Worm (Caenorhabditis elegans) whole organism, L4 larva: Measurements from ENCODE around the gene inx-6.

ENCODE experiments used
- F10B5.3 ChIP-seq: sonication (generic microtip); optimal IDR thresholded peaks from 2 replicates; lab custom pipeline; 2016; ENCODE audit warnings: mild to moderate bottlenecking, missing genetic modification characterization, missing compliant biosample characterization
- F26F4.8 ChIP-seq: fragments of 200-800 bp; sonication (Bioruptor generic); conservative IDR thresholded peaks from 2 replicates; pipeline ENCODE4 v1.3.6; 2022; ENCODE audit warnings: missing genetic modification characterization, missing compliant biosample characterization
- F44E2.7 ChIP-seq: fragments of 200-800 bp; sonication (Bioruptor generic); IDR thresholded peaks from 2 replicates; pipeline ENCODE4 v2.1.2; 2022; ENCODE audit warnings: missing genetic modification characterization, missing compliant biosample characterization
- R02D3.7 ChIP-seq: fragments of 150-350 bp; sonication (generic microtip); optimal IDR thresholded peaks from 3 replicates; lab custom pipeline; 2014; ENCODE audit warnings: missing biosample characterization, missing genetic modification characterization
- Y105C5A.15 ChIP-seq: fragments of 200-800 bp; sonication (Bioruptor generic); IDR thresholded peaks from 2 replicates; pipeline ENCODE4 v1.3.6; 2022; ENCODE audit warnings: missing genetic modification characterization, missing compliant biosample characterization
- Y48G9A.11 ChIP-seq: fragments of 200-800 bp; sonication (Bioruptor generic); IDR thresholded peaks from 2 replicates; pipeline ENCODE4 v1.3.6; 2022; ENCODE audit warnings: missing genetic modification reagents, missing genetic modification characterization, missing compliant biosample characterization
- aha-1 ChIP-seq: fragments of 150-350 bp; peaks from one replicate; lab custom pipeline; 2014; ENCODE audit warnings: missing biosample characterization, missing genetic modification characterization
- ceh-32 ChIP-seq: sonication (generic microtip); optimal IDR thresholded peaks from 2 replicates; lab custom pipeline; 2016; ENCODE audit warnings: mild to moderate bottlenecking, missing genetic modification characterization, missing compliant biosample characterization; ENCODE audit not compliant: poor library complexity
- ces-1 ChIP-seq: fragments of 150-350 bp; sonication (generic microtip); optimal IDR thresholded peaks from 4 replicates; lab custom pipeline; 2014; ENCODE audit warnings: missing biosample characterization, missing genetic modification reagents, missing genetic modification characterization
- daf-19 ChIP-seq: fragments of 200-800 bp; sonication (Bioruptor generic); conservative IDR thresholded peaks from 2 replicates; pipeline ENCODE4 v1.3.6; 2022; ENCODE audit warnings: missing genetic modification characterization, missing compliant biosample characterization
- dmd-6 ChIP-seq: fragments of 200-800 bp; sonication (Bioruptor generic); IDR thresholded peaks from 2 replicates; pipeline ENCODE4 v1.3.6; 2022; ENCODE audit warnings: missing genetic modification reagents, missing genetic modification characterization, missing compliant biosample characterization
- dmd-8 ChIP-seq: fragments of 200-800 bp; sonication (Bioruptor generic); IDR thresholded peaks from 2 replicates; pipeline ENCODE4 v1.3.6; 2022; ENCODE audit warnings: missing genetic modification characterization, missing compliant biosample characterization
- dmd-9 ChIP-seq: fragments of 200-800 bp; sonication (Bioruptor generic); IDR thresholded peaks from 2 replicates; pipeline ENCODE4 v1.3.6; 2022; ENCODE audit warnings: missing genetic modification reagents, missing genetic modification characterization, missing compliant biosample characterization
- dpl-1 ChIP-seq: fragments of 150-350 bp; optimal IDR thresholded peaks from 2 replicates; lab custom pipeline; 2014; ENCODE audit warnings: missing biosample characterization, missing genetic modification reagents, missing genetic modification characterization
- egl-27 ChIP-seq: sonication (generic microtip); optimal IDR thresholded peaks from 3 replicates; lab custom pipeline; 2017; ENCODE audit warnings: missing biosample characterization, missing genetic modification reagents, missing genetic modification characterization
- egl-43 ChIP-seq: fragments of 200-800 bp; sonication (Bioruptor generic); IDR thresholded peaks from 2 replicates; pipeline ENCODE4 v1.3.6; 2022; ENCODE audit warnings: missing genetic modification reagents, missing genetic modification characterization, missing compliant biosample characterization
- hif-1 ChIP-seq, 2 experiments: sonication (generic microtip); optimal IDR thresholded peaks; 2 replicates each; lab custom pipeline; 2016 to 2017; ENCODE audit warnings: missing compliant biosample characterization in 2 of 2, missing genetic modification characterization in 2 of 2, missing genetic modification reagents in 2 of 2, missing genotype in 2 of 2, mild to moderate bottlenecking in 1 of 2
- hlh-11 ChIP-seq: fragments of 200-800 bp; sonication (Bioruptor generic); optimal IDR thresholded peaks from 2 replicates; lab custom pipeline; 2018; ENCODE audit warnings: mild to moderate bottlenecking, missing genetic modification characterization, missing compliant biosample characterization
- hlh-30 ChIP-seq: sonication (generic microtip); optimal IDR thresholded peaks from 2 replicates; lab custom pipeline; 2017; ENCODE audit warnings: antibody characterized with exemption, mild to moderate bottlenecking, missing genetic modification characterization, missing compliant biosample characterization; ENCODE audit not compliant: insufficient read depth
- lim-7 ChIP-seq: fragments of 200-800 bp; sonication (Bioruptor generic); IDR thresholded peaks from 2 replicates; pipeline ENCODE4 v1.3.6; 2022; ENCODE audit warnings: missing genetic modification characterization, missing compliant biosample characterization
- lin-15B ChIP-seq: fragments of 150-350 bp; sonication (generic microtip); optimal IDR thresholded peaks from 3 replicates; lab custom pipeline; 2014; ENCODE audit warnings: missing biosample characterization, missing genetic modification characterization
- lin-39 ChIP-seq: fragments of 150-350 bp; optimal IDR thresholded peaks from 2 replicates; lab custom pipeline; 2014; ENCODE audit warnings: missing biosample characterization, missing genetic modification reagents, missing genetic modification characterization
- madf-5 ChIP-seq, 2 experiments: fragments of 200-800 bp; sonication (Bioruptor generic); IDR thresholded peaks; 2 replicates each; pipeline ENCODE4 v1.3.6; 2022; ENCODE audit warnings: missing compliant biosample characterization in 2 of 2, missing genetic modification characterization in 2 of 2
- mes-2 ChIP-seq: sonication (generic microtip); optimal IDR thresholded peaks from 2 replicates; lab custom pipeline; 2016; ENCODE audit warnings: missing genotype, mild to moderate bottlenecking, missing genetic modification characterization, missing compliant biosample characterization; ENCODE audit not compliant: poor library complexity, severe bottlenecking
- nhr-11 ChIP-seq: fragments of 150-350 bp; optimal IDR thresholded peaks from 2 replicates; lab custom pipeline; 2014; ENCODE audit warnings: missing biosample characterization, missing genetic modification characterization
- pqm-1 ChIP-seq: sonication (generic microtip); optimal IDR thresholded peaks from 2 replicates; lab custom pipeline; 2017; ENCODE audit warnings: missing biosample characterization, missing genetic modification characterization
- sdz-12 ChIP-seq: fragments of 200-800 bp; sonication (Bioruptor generic); optimal IDR thresholded peaks from 2 replicates; lab custom pipeline; 2018; ENCODE audit warnings: mild to moderate bottlenecking, missing genetic modification characterization, missing compliant biosample characterization
- set-16 ChIP-seq: fragments of 200-800 bp; sonication (Bioruptor generic); IDR thresholded peaks from 2 replicates; pipeline ENCODE4 v1.3.6; 2022; ENCODE audit warnings: missing genetic modification reagents, missing genetic modification characterization, missing compliant biosample characterization
- unc-62 ChIP-seq, 3 experiments: fragments of 150-350 bp in 1 of 3; sonication (generic microtip); optimal IDR thresholded peaks in 2 of 3; peaks in 1 of 3; 1 replicate in 1 of 3; 2 replicates in 2 of 3; lab custom pipeline; 2014 to 2017; ENCODE audit warnings: missing biosample characterization in 3 of 3, missing genetic modification characterization in 3 of 3, missing genetic modification reagents in 3 of 3, missing genotype in 1 of 3
- zip-11 ChIP-seq: fragments of 200-800 bp; sonication (Bioruptor generic); IDR thresholded peaks from 2 replicates; pipeline ENCODE4 v1.3.6; 2022; ENCODE audit warnings: missing genetic modification characterization, missing compliant biosample characterization
- zip-2 ChIP-seq: fragments of 150-350 bp; optimal IDR thresholded peaks from 2 replicates; lab custom pipeline; 2014; ENCODE audit warnings: missing biosample characterization, missing genetic modification characterization
- ztf-7 ChIP-seq: fragments of 150-350 bp; optimal IDR thresholded peaks from 2 replicates; lab custom pipeline; 2014; ENCODE audit warnings: missing biosample characterization, missing genetic modification characterization

inx-6 gene

DNA sequence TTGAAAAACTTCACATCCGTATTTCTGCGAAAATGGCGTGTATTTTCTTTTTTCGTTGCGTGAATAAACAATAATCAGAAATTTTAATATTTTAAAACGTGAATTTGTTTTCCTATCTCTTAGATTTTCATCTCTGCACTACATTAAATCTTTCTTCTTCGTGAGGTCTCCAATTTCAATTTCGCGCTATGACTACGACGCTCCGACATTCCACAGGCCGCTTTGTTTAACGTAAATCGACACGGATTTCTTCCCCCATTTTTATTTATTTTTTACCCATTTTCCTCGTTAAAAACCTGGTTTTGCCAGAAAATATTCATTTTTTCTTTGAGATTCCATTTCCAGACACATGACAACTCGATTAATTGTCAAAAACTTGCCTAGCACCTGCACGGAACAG is 21.7 kb upstream of the inx-6 start, which contains the start of the genes T23F6.3 and rbd-1 (continued):
- TF ChIP-seq R02D3.7 (tag; lab: Kevin White, UChicago) (peak; percentile 81), zip-11 (no peak), lin-39 (tag; lab: Kevin White, UChicago) (no peak), hif-1 (tag; optimal IDR thresholded peaks at IDR 0.05; lab: Kevin White, UChicago) (peak in 1 of 2 experiments; percentile 79), nhr-11 (peak; percentile 65), F10B5.3 (tag; lab: Kevin White, UChicago) (no peak), set-16 (GFP tag; lab: Robert Waterston, UW) (no peak), unc-62 (GFP tag; optimal IDR thresholded peaks at IDR 0.05 in 1 of 2; lab: Kevin White, UChicago) (peak in 1 of 2 experiments; percentile 3), unc-62 (tag; optimal IDR thresholded peaks at IDR 0.05; lab: Kevin White, UChicago) (no peak), lin-15B (no peak)

DNA sequence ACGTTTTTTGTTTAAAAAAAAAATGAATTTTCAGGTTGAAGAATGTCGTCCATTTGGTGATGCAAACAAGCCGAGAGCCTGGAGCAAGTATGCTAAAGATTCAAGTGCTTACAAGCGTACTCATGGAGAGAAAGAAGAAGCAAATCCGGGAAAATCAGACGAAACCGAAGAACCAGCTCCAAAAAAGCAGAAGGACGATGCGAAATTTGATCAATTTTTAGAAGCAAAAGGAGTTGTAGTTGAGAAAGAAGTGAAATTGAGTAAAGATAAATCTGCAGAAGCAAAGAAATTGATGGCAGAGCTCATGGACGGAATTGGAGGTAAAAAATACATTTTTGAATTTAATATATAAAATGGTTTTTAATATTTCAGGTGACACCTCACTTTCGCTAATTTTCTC is 21.2 kb upstream of the inx-6 start:
- no peak for TF ChIP-seq lin-15B
- TF ChIP-seq daf-19 (GFP tag; lab: Robert Waterston, UW) = no peak
- no peak for TF ChIP-seq dpl-1 (GFP tag; lab: Kevin White, UChicago)

DNA sequence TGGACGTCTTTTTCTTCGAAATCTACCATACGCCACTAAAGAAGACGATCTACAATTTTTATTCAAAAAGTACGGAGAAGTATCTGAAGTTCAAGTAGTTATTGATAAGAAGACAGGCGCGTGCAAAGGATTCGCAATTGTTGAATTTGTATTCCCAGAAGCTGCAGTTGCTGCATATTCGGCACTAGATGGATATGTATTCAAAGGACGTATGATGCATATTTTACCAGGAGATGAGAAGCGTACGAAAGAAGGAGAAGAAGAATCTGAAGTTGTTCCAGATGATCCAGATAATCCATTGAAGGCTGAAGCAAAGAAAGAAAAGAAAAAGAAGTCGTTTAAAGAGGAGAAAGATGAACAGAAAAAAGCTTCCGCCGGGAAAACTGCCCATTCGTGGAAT is 20.5 kb upstream of the inx-6 start:
- no peak for TF ChIP-seq dmd-9
- no peak for TF ChIP-seq mes-2 (tag; lab: Kevin White, UChicago)
- TF ChIP-seq ztf-7 (tag; lab: Kevin White, UChicago) = no peak
- no peak for TF ChIP-seq ceh-32 (tag; lab: Kevin White, UChicago)
- TF ChIP-seq hlh-30 = no peak
- TF ChIP-seq sdz-12 (GFP tag; lab: Kevin White, UChicago) = no peak
- no peak for TF ChIP-seq egl-27 (tag; lab: Kevin White, UChicago)
- TF ChIP-seq F44E2.7 (GFP tag; lab: Robert Waterston, UW) = no peak
- no peak for TF ChIP-seq hif-1 (tag; optimal IDR thresholded peaks at IDR 0.05; lab: Kevin White, UChicago)

DNA sequence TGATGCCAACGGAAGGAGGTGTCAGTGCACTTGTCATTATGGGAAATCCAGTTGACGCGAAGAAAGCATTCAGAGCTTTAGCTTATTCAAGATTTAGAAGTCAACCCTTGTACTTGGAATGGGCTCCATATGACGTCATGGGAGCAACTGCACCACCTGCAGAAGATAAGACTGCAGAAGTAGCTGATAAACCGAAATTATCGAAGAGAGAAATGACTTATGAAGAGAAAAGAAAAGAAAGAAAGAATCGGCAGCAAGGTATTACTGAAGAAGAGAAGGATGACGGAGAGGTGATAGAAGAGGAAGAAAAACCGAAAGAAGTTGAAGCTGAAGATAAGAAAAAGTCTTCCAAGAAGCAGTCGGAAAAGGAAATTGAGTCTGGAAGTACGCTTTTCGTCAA is 18.2 kb upstream of the inx-6 start:
- TF ChIP-seq dmd-8 (GFP tag; lab: Robert Waterston, UW) = no peak
- TF ChIP-seq zip-2 (tag; lab: Kevin White, UChicago) = no peak
- peak; percentile 37 for TF ChIP-seq aha-1 (tag; lab: Kevin White, UChicago)
- no peak for TF ChIP-seq Y105C5A.15 (GFP tag; lab: Robert Waterston, UW)
- TF ChIP-seq nhr-11 = no peak
- peak; percentile 39; the same call in 1 of the 2 replicates for TF ChIP-seq dmd-6 (GFP tag; lab: Robert Waterston, UW)
- peak; percentile 16 for TF ChIP-seq hlh-11
- TF ChIP-seq ces-1 (GFP tag; lab: Kevin White, UChicago) = no peak
- peak; percentile 52 for TF ChIP-seq pqm-1
- TF ChIP-seq, all 104 proteins: peak for 4

DNA sequence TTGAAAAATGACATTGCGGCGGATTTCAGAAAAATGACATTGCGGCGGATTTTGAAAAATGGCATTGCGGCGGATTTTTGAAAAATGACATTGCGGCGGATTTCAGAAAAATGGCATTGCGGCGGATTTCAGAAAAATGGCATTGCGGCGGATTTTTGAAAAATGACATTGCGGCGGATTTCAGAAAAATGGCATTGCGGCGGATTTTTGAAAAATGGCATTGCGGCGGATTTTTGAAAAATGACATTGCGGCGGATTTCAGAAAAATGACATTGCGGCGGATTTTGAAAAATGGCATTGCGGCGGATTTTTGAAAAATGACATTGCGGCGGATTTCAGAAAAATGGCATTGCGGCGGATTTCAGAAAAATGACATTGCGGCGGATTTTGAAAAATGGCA is 15.8 kb upstream of the inx-6 start:
- TF ChIP-seq F26F4.8 (GFP tag; lab: Robert Waterston, UW) = 0 out of 2 replicates have a peak, but pooled peaks have one; percentile 28
- TF ChIP-seq Y48G9A.11 (GFP tag; lab: Robert Waterston, UW) = 0 out of 2 replicates have a peak, but pooled peaks have one; percentile 30
- TF ChIP-seq madf-5 (GFP tag; IDR thresholded peaks at IDR 0.05; lab: Robert Waterston, UW) = 0 out of 4 replicates have a peak, but pooled peaks of 1 of the 2 experiments have one; percentile 14
- TF ChIP-seq egl-43 (GFP tag; lab: Robert Waterston, UW) = 0 out of 2 replicates have a peak, but pooled peaks have one; percentile 21
- peak; percentile 47; the same call in 1 of the 2 replicates for TF ChIP-seq lim-7
